Fruit fly (Drosophila melanogaster): ENCODE measurements around the gene CG11911.

Gene CG11911

DNA sequence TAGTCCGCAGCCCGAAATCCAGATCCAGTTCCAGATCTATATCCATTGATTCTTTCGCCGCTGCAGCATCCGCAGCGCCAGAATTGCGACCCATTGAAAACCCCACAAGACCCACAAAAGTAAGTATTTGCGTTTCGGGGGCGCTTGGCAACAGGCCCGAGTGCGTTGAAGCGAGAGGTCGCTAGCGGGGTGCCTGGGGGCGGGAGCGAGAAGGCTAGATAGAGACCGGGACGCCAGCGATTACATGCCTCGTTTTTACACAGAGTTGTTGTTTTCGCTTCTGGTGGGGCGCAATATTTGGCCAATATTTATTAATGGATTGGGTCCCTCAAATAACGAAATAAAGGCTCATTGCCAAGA is 22.8 kb downstream of the CG11911 start (continued):
- no peak for TF ChIP-seq CG18476 (GFP tag; optimal IDR thresholded peaks at IDR 0.05)
- TF ChIP-seq CG12769 (tag; optimal IDR thresholded peaks at IDR 0.05) = peak; percentile 50
- TF ChIP-seq CG15073 (GFP tag; optimal IDR thresholded peaks at IDR 0.05) = no peak
- no peak for TF ChIP-seq Dref (GFP tag; IDR thresholded peaks at IDR 0.05)
- TF ChIP-seq pfk (GFP tag; optimal IDR thresholded peaks at IDR 0.05) = peak; percentile 9
- TF ChIP-seq CG13894 (tag; optimal IDR thresholded peaks at IDR 0.05) = peak; percentile 65
- no peak for TF ChIP-seq Gug (GFP tag; IDR thresholded peaks at IDR 0.05)
- TF ChIP-seq MTF-1 (GFP tag; optimal IDR thresholded peaks at IDR 0.05; ENCODE audit: borderline replicate concordance) = peak; percentile 13
- TF ChIP-seq nom (GFP tag; optimal IDR thresholded peaks at IDR 0.05) = peak; percentile 35
- TF ChIP-seq CG9727 (GFP tag; optimal IDR thresholded peaks at IDR 0.05) = peak; percentile 86
- TF ChIP-seq CG34422 (GFP tag; IDR thresholded peaks at IDR 0.05) = peak; percentile 54; the same call in 1 of the 3 replicates
- TF ChIP-seq Pdp1 (GFP tag; optimal IDR thresholded peaks at IDR 0.05) = peak in 1 of 2 experiments; percentile 33
- no peak for TF ChIP-seq jing (GFP tag; optimal IDR thresholded peaks at IDR 0.05)
- TF ChIP-seq Med (GFP tag) = peak; percentile 30
- no peak for TF ChIP-seq Spps (tag; optimal IDR thresholded peaks at IDR 0.05)
- peak; percentile 31 for TF ChIP-seq ftz-f1 (GFP tag; optimal IDR thresholded peaks at IDR 0.05)
- no peak for TF ChIP-seq CG8388 (GFP tag; optimal IDR thresholded peaks at IDR 0.05)
- peak; percentile 4 for TF ChIP-seq CG3281 (GFP tag; optimal IDR thresholded peaks at IDR 0.05)
- TF ChIP-seq Ssrp (tag; optimal IDR thresholded peaks at IDR 0.05) = no peak
- TF ChIP-seq Rfx (GFP tag; IDR thresholded peaks at IDR 0.05) = peak; percentile 39; the same call in 1 of the 2 replicates
- TF ChIP-seq sug (tag; optimal IDR thresholded peaks at IDR 0.05) = peak; percentile 81
- peak; percentile 9 for TF ChIP-seq CG10147 (GFP tag; optimal IDR thresholded peaks at IDR 0.05)
- peak; percentile 18; the same call in 1 of the 2 replicates for TF ChIP-seq rib (GFP tag; IDR thresholded peaks at IDR 0.05)

DNA sequence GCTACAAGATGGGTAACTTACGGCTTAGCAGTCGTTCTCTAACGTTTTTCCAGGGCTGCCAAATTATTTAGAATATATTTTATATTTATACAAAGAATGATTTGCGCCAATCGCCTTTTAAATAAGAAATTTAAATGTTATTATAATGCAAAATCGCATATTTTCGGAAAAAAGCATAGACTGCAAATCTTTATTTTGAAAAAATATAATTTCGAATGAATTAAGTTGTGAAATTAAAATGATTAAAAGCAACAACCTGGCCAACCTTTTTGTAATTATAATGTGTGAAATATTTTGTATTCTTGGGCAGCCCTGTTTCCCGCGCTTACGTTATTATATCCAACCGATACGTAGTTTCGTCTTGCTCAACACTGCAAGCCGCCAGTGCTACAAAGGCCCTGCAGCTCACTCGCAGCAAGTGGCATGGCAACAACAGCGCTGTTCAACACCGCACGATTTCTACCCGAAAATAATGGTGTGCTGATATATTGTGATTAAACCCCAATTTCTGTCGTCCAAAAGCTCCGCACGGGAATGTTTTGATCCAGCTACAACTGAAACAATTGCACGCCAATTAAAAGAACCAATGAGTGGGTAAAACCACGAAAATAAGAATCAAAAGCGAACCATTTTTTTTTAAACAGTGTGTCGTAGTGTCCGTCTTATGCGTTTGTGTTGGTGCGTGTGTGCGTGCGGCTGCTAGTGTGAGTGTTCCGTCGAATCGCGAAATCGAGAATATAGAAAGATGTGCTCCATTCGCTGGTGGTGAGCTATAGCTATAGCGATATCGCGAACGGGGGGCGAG is 23.4 kb downstream of the CG11911 start, which contains the start of gene Pi3K21B:
TSS of gene Pi3K21B (plus strand) at position 401 of the 805 bp plus-strand sequence.
- no peak for TF ChIP-seq usp (GFP tag; optimal IDR thresholded peaks at IDR 0.05)
- peak; percentile 79 for TF ChIP-seq CG30431 (GFP tag; optimal IDR thresholded peaks at IDR 0.05)
- no peak; the same call in 1 of the 2 replicates for TF ChIP-seq Nf-YA (GFP tag; IDR thresholded peaks at IDR 0.05)
- peak; percentile 80 for TF ChIP-seq CG18011 (GFP tag; optimal IDR thresholded peaks at IDR 0.05)
- TF ChIP-seq CG2120 (GFP tag; optimal IDR thresholded peaks at IDR 0.05) = peak; percentile 96
- peak; percentile 75 for TF ChIP-seq Myb (GFP tag; optimal IDR thresholded peaks at IDR 0.05)
- peak; percentile 29 for TF ChIP-seq CTCF (GFP tag; optimal IDR thresholded peaks at IDR 0.05)
- TF ChIP-seq CG10431 (GFP tag; optimal IDR thresholded peaks at IDR 0.05) = peak; percentile 78
- peak; percentile 94 for TF ChIP-seq B-H2 (GFP tag; optimal IDR thresholded peaks at IDR 0.05)
- peak; percentile 89 for TF ChIP-seq Fer3 (tag; optimal IDR thresholded peaks at IDR 0.05)
- TF ChIP-seq CG11696 (GFP tag; IDR thresholded peaks at IDR 0.05) = no peak
- peak; percentile 95 for TF ChIP-seq CG7786 (GFP tag; optimal IDR thresholded peaks at IDR 0.05)
- peak; percentile 85 for TF ChIP-seq CG12744 (GFP tag; optimal IDR thresholded peaks at IDR 0.05)
- TF ChIP-seq corto (GFP tag; optimal IDR thresholded peaks at IDR 0.05) = peak; percentile 78
- peak; percentile 36 for TF ChIP-seq p53 (GFP tag; optimal IDR thresholded peaks at IDR 0.05)
- peak; percentile 34; the same call in 1 of the 2 replicates for TF ChIP-seq unc-4 (GFP tag; IDR thresholded peaks at IDR 0.05; ENCODE audit: partially characterized antibody)
- TF ChIP-seq disco-r (GFP tag; optimal IDR thresholded peaks at IDR 0.05) = peak; percentile 57
- peak; percentile 93 for TF ChIP-seq phol (tag; optimal IDR thresholded peaks at IDR 0.05)
- TF ChIP-seq sc (optimal IDR thresholded peaks at IDR 0.05) = no peak
- TF ChIP-seq sc (GFP tag; optimal IDR thresholded peaks at IDR 0.05) = peak; percentile 85
- TF ChIP-seq H15 (GFP tag; IDR thresholded peaks at IDR 0.05) = peak; percentile 69
- TF ChIP-seq Hsf (GFP tag; optimal IDR thresholded peaks at IDR 0.05) = peak; percentile 90
- TF ChIP-seq Kr (GFP tag; optimal IDR thresholded peaks at IDR 0.05) = no peak
- TF ChIP-seq zfh1 (GFP tag; IDR thresholded peaks at IDR 0.05) = peak; percentile 90
- peak; percentile 87 for TF ChIP-seq Mad (GFP tag; optimal IDR thresholded peaks at IDR 0.05)
- no peak for TF ChIP-seq CG7745 (tag; optimal IDR thresholded peaks at IDR 0.05)
- peak; percentile 83 for TF ChIP-seq CG15011 (GFP tag; optimal IDR thresholded peaks at IDR 0.05)
